Worm (Caenorhabditis elegans) whole organism, young adult: ENCODE measurements around the gene K10G4.5.

ENCODE experiments used
- F22D6.2 ChIP-seq: sonication (generic microtip); optimal IDR thresholded peaks from 2 replicates; lab custom pipeline; 2016; ENCODE audit warnings: mild to moderate bottlenecking, missing genetic modification characterization, missing compliant biosample characterization
- ama-1 ChIP-seq, 3 experiments: fragments of 150-350 bp in 1 of 3; sonication (generic microtip) in 2 of 3; optimal IDR thresholded peaks; 2 replicates each; lab custom pipeline; 2014 to 2018; ENCODE audit warnings: missing biosample characterization in 2 of 3, missing genetic modification characterization in 2 of 3, missing genetic modification reagents in 2 of 3
- dox-1 ChIP-seq: fragments of 200-800 bp; sonication (Bioruptor generic); IDR thresholded peaks from 2 replicates; pipeline ENCODE4 v1.3.6; 2022; ENCODE audit warnings: missing genetic modification reagents, missing genetic modification characterization, missing compliant biosample characterization
- efl-1 ChIP-seq: fragments of 150-350 bp; optimal IDR thresholded peaks from 2 replicates; lab custom pipeline; 2014; ENCODE audit warnings: missing biosample characterization, missing genetic modification reagents, missing genetic modification characterization
- ets-4 ChIP-seq: fragments of 200-800 bp; sonication (Bioruptor generic); optimal IDR thresholded peaks from 2 replicates; lab custom pipeline; 2018; ENCODE audit warnings: mild to moderate bottlenecking, missing genetic modification characterization, missing compliant biosample characterization
- gei-17 ChIP-seq: fragments of 200-800 bp; sonication (Bioruptor generic); optimal IDR thresholded peaks from 2 replicates; lab custom pipeline; 2018; ENCODE audit warnings: mild to moderate bottlenecking, missing genetic modification characterization, missing compliant biosample characterization
- hmg-20 ChIP-seq: fragments of 200-800 bp; sonication (Bioruptor generic); IDR thresholded peaks from 2 replicates; pipeline ENCODE4 v1.3.6; 2022; ENCODE audit warnings: missing genetic modification reagents, missing genetic modification characterization, missing compliant biosample characterization
- lin-54 ChIP-seq: fragments of 200-800 bp; sonication (Bioruptor generic); optimal IDR thresholded peaks from 2 replicates; lab custom pipeline; 2018; ENCODE audit warnings: mild to moderate bottlenecking, missing genetic modification characterization, missing compliant biosample characterization
- nfya-1 ChIP-seq: sonication (generic microtip); optimal IDR thresholded peaks from 2 replicates; lab custom pipeline; 2017; ENCODE audit warnings: antibody characterized with exemption, missing compliant biosample characterization, missing genetic modification characterization, borderline replicate concordance; ENCODE audit not compliant: insufficient read depth
- nhr-27 ChIP-seq: fragments of 200-800 bp; sonication (Bioruptor generic); optimal IDR thresholded peaks from 2 replicates; lab custom pipeline; 2018; ENCODE audit warnings: mild to moderate bottlenecking, missing genetic modification characterization, moderate library complexity, missing compliant biosample characterization
- pha-4 ChIP-seq: fragments of 150-350 bp; sonication (generic microtip); optimal IDR thresholded peaks from 2 replicates; lab custom pipeline; 2014; ENCODE audit warnings: missing biosample characterization, missing genetic modification reagents, missing genetic modification characterization
- snpc-1.3 ChIP-seq: sonication (generic microtip); optimal IDR thresholded peaks from 2 replicates; lab custom pipeline; 2017; ENCODE audit warnings: missing genetic modification characterization, mild to moderate bottlenecking, missing compliant biosample characterization, antibody characterized with exemption, moderate library complexity, missing genotype, missing genetic modification reagents; ENCODE audit not compliant: insufficient read depth
- snpc-4 ChIP-seq, 5 experiments: fragments of 150-350 bp in 1 of 5; sonication (generic microtip) in 4 of 5; optimal IDR thresholded peaks; 2 replicates each; lab custom pipeline; 2014 to 2018; ENCODE audit warnings: missing genetic modification characterization in 5 of 5, missing biosample characterization in 3 of 5, antibody characterized with exemption in 2 of 5, mild to moderate bottlenecking in 2 of 5, missing compliant biosample characterization in 2 of 5, missing genotype in 2 of 5, moderate library complexity in 2 of 5, missing genetic modification reagents in 1 of 5
- unc-62 ChIP-seq: fragments of 150-350 bp; optimal IDR thresholded peaks from 2 replicates; lab custom pipeline; 2014; ENCODE audit warnings: missing biosample characterization, missing genetic modification reagents, missing genetic modification characterization

DNA sequence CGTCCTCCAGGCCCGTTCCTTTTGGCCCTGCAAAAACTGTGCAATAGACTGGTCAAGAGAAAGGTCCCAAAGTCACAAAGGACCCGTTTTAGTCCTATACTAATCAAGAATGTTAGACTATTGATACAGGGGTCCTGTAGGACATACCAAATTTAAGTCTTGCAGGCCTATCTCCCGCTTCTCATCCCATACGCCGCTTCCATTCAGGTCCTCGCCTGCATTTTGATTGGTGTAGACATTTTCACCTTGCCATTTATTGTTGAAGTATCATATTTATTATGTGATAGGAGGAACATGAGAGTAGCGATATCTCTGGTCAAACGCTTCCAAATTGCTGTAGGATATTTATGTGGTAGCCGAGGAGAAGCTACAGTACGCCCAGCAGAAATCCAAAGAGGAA, 16.0 kb upstream of the K10G4.5 start:
- no peak for TF ChIP-seq lin-54
- TF ChIP-seq hmg-20 (GFP tag; lab: Robert Waterston, UW) = no peak
- no peak for TF ChIP-seq snpc-1.3 (tag; lab: Kevin White, UChicago)
- no peak for TF ChIP-seq nhr-27
- TF ChIP-seq dox-1 (GFP tag; lab: Robert Waterston, UW) = no peak
- no peak for TF ChIP-seq pha-4
- no peak for TF ChIP-seq efl-1
- no peak for TF ChIP-seq ets-4 (GFP tag; lab: Kevin White, UChicago)
- no peak for TF ChIP-seq nfya-1 (tag; lab: Kevin White, UChicago)
- TF ChIP-seq snpc-4 (GFP tag; optimal IDR thresholded peaks at IDR 0.05; lab: Kevin White, UChicago) = no peak
- no peak for TF ChIP-seq snpc-4 (tag; optimal IDR thresholded peaks at IDR 0.05; lab: Kevin White, UChicago)
- no peak for TF ChIP-seq unc-62 (GFP tag; lab: Kevin White, UChicago)
- no peak for TF ChIP-seq ama-1 (optimal IDR thresholded peaks at IDR 0.05; lab: Kevin White, UChicago)
- TF ChIP-seq ama-1 (GFP tag; optimal IDR thresholded peaks at IDR 0.05; lab: Kevin White, UChicago) = no peak
- no peak for TF ChIP-seq F22D6.2 (tag; lab: Kevin White, UChicago)
- TF ChIP-seq gei-17 (GFP tag; lab: Kevin White, UChicago) = no peak
